Worm (Caenorhabditis elegans): ENCODE data around the gene srh-112.

DNA sequence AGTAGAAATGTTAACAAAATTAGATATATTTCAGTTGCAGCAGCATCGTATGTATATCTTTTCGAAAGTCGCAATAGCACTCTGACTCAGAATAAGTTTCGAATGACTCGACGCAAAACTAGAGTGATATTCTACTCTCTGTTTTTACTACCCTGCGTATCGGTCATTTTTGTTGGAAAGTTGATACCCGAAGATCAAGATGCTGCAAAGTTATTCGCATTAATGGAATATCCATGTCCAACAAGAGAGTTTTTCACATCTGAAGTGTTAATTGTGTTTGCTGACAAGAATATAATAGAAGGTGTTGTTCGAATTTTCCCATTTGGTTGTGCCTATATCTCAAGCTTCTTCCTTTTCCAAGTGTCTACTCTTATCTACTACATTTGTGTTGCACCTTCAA lies 46.1 kb upstream of the srh-112 start:
- TF ChIP-seq somi-1 (GFP tag; optimal IDR thresholded peaks at IDR 0.05), result no peak
- no peak for TF ChIP-seq unc-130 (GFP tag; optimal IDR thresholded peaks at IDR 0.05)
- no peak for TF ChIP-seq egl-18 (GFP tag; IDR thresholded peaks at IDR 0.05)
- TF ChIP-seq ztf-18 (tag; optimal IDR thresholded peaks at IDR 0.05), result no peak
- TF ChIP-seq dpl-1 (GFP tag; optimal IDR thresholded peaks at IDR 0.05), result no peak
- TF ChIP-seq athp-1 (tag; optimal IDR thresholded peaks at IDR 0.05), result no peak
- TF ChIP-seq mes-4 (tag; optimal IDR thresholded peaks at IDR 0.05), result no peak
- TF ChIP-seq ccch-3 (GFP tag; optimal IDR thresholded peaks at IDR 0.05), result no peak
- TF ChIP-seq efl-1 (GFP tag; optimal IDR thresholded peaks at IDR 0.05), result no peak
- TF ChIP-seq C17E4.6 (GFP tag; IDR thresholded peaks at IDR 0.05), result no peak
- TF ChIP-seq madf-8 (GFP tag; conservative IDR thresholded peaks at IDR 0.05), result no peak

Measured in whole organism, young adult.